Fruit fly (Drosophila melanogaster): ENCODE results near the gene Lar.
A peak's percentile ranks its signal among the peaks of the same experiment; 100 is the strongest.

Lar gene

dm6 chr2L:19582185-19582584 is 4.2 kb upstream of the Lar start, which contains the start of gene Hakai (continued):
- TF ChIP-seq nmo (GFP tag; optimal IDR thresholded peaks at IDR 0.05) (peak; percentile 65), CG13775 (GFP tag; optimal IDR thresholded peaks at IDR 0.05) (peak; percentile 71), CG9876 (GFP tag; optimal IDR thresholded peaks at IDR 0.05) (peak; percentile 50), ato (GFP tag; IDR thresholded peaks at IDR 0.05; ENCODE audit: partially characterized antibody) (no peak), CG10565 (GFP tag; optimal IDR thresholded peaks at IDR 0.05) (no peak), Deaf1 (tag; optimal IDR thresholded peaks at IDR 0.05) (no peak), dan (GFP tag; IDR thresholded peaks at IDR 0.05) (no peak), ab (GFP tag; optimal IDR thresholded peaks at IDR 0.05) (no peak), Atf6 (GFP tag; IDR thresholded peaks at IDR 0.05) (no peak), sens-2 (GFP tag; IDR thresholded peaks at IDR 0.05) (no peak), Ada2b (GFP tag; IDR thresholded peaks at IDR 0.05) (peak; percentile 52; the same call in 1 of the 2 replicates), Hand (GFP tag; optimal IDR thresholded peaks at IDR 0.05) (no peak), exex (tag; optimal IDR thresholded peaks at IDR 0.05) (no peak), CG10654 (GFP tag; optimal IDR thresholded peaks at IDR 0.05) (peak; percentile 53), sc (optimal IDR thresholded peaks at IDR 0.05) (no peak), sc (GFP tag; optimal IDR thresholded peaks at IDR 0.05) (no peak), CG31388 (GFP tag; optimal IDR thresholded peaks at IDR 0.05) (no peak), bab2 (GFP tag; optimal IDR thresholded peaks at IDR 0.05) (peak; percentile 72), tx (GFP tag; optimal IDR thresholded peaks at IDR 0.05) (peak; percentile 56), Sox100B (GFP tag; optimal IDR thresholded peaks at IDR 0.05) (no peak), CG13123 (GFP tag; optimal IDR thresholded peaks at IDR 0.05) (peak; percentile 50), CG5245 (GFP tag; optimal IDR thresholded peaks at IDR 0.05) (peak; percentile 55), CG12659 (GFP tag; optimal IDR thresholded peaks at IDR 0.05) (peak; percentile 71), Pdp1 (GFP tag; optimal IDR thresholded peaks at IDR 0.05) (peak; percentile 59 to 70), Gsc (GFP tag; IDR thresholded peaks at IDR 0.05) (no peak), trem (tag; optimal IDR thresholded peaks at IDR 0.05) (peak; percentile 70), zen2 (GFP tag; IDR thresholded peaks at IDR 0.05; ENCODE audit: partially characterized antibody) (no peak), CG8359 (GFP tag; optimal IDR thresholded peaks at IDR 0.05; ENCODE audit: borderline replicate concordance) (no peak), kay (GFP tag; optimal IDR thresholded peaks at IDR 0.05) (no peak), grn (GFP tag; optimal IDR thresholded peaks at IDR 0.05) (no peak), CG9215 (GFP tag; IDR thresholded peaks at IDR 0.05) (peak; percentile 64), sens (GFP tag) (peak; percentile 92), CG18764 (GFP tag; optimal IDR thresholded peaks at IDR 0.05) (peak; percentile 45), Usf (GFP tag; optimal IDR thresholded peaks at IDR 0.05) (no peak), YL-1 (GFP tag; optimal IDR thresholded peaks at IDR 0.05) (peak; percentile 80), GATAe (GFP tag; conservative IDR thresholded peaks at IDR 0.05) (no peak), repo (GFP tag; optimal IDR thresholded peaks at IDR 0.05) (peak; percentile 77), CG2120 (GFP tag; optimal IDR thresholded peaks at IDR 0.05) (peak; percentile 75), CG10321 (GFP tag; IDR thresholded peaks at IDR 0.05) (peak; percentile 21; the same call in 1 of the 2 replicates), z (GFP tag; IDR thresholded peaks at IDR 0.05) (no peak), CG1792 (GFP tag; optimal IDR thresholded peaks at IDR 0.05) (peak; percentile 61), onecut (GFP tag; IDR thresholded peaks at IDR 0.05) (peak; percentile 41; the same call in 1 of the 2 replicates), CG34224 (GFP tag; IDR thresholded peaks at IDR 0.05; ENCODE audit: partially characterized antibody) (peak; percentile 57; the same call in 2 of the 3 replicates), tgo (GFP tag; IDR thresholded peaks at IDR 0.05) (peak; percentile 25; the same call in 1 of the 3 replicates), hb (GFP tag; IDR thresholded peaks at IDR 0.05; ENCODE audit: partially characterized antibody) (0 out of 3 replicates have a peak, but pooled peaks have one; percentile 25), CTCF (GFP tag; optimal IDR thresholded peaks at IDR 0.05) (no peak), CG17186 (GFP tag; optimal IDR thresholded peaks at IDR 0.05) (peak; percentile 79), CG31224 (GFP tag; IDR thresholded peaks at IDR 0.05) (peak; percentile 34; the same call in 1 of the 2 replicates), btn (GFP tag; optimal IDR thresholded peaks at IDR 0.05) (peak; percentile 59), Kr (GFP tag; optimal IDR thresholded peaks at IDR 0.05) (no peak), CG32532 (GFP tag; IDR thresholded peaks at IDR 0.05) (peak; percentile 63), br (optimal IDR thresholded peaks at IDR 0.05) (no peak), PHDP (tag; optimal IDR thresholded peaks at IDR 0.05) (no peak)

Measured in whole organism, embryonic.